Fruit fly (Drosophila melanogaster) whole organism, embryonic: ENCODE results near the gene Ifrd1.
A peak's percentile ranks its signal among the peaks of the same experiment; 100 is the strongest.

ENCODE experiments used
- Aef1 ChIP-seq: fragments of 200-800 bp; sonication (Bioruptor generic); IDR thresholded peaks from 3 replicates; pipeline ENCODE4 v1.3.6; 2022; ENCODE audit warnings: missing biosample characterization, missing genetic modification characterization
- CG12769 ChIP-seq: fragments of 200-800 bp; sonication (Bioruptor generic); optimal IDR thresholded peaks from 2 replicates; lab custom pipeline; 2019; ENCODE audit warnings: missing biosample characterization, mild to moderate bottlenecking, missing genetic modification characterization, moderate library complexity
- CG15011 ChIP-seq: fragments of 200-800 bp; sonication (Bioruptor generic); optimal IDR thresholded peaks from 3 replicates; lab custom pipeline; 2018; ENCODE audit warnings: missing biosample characterization, mild to moderate bottlenecking, missing genetic modification characterization
- CG15514 ChIP-seq: fragments of 200-800 bp; sonication (Bioruptor generic); optimal IDR thresholded peaks from 3 replicates; lab custom pipeline; 2017; ENCODE audit warnings: missing biosample characterization, missing genetic modification characterization, mild to moderate bottlenecking, moderate library complexity, missing genetic modification reagents
- CG1647 ChIP-seq: fragments of 200-800 bp; sonication (Bioruptor generic); optimal IDR thresholded peaks from 3 replicates; lab custom pipeline; 2016; ENCODE audit warnings: missing biosample characterization, missing genetic modification characterization
- CG17328 ChIP-seq: fragments of 200-800 bp; sonication (Bioruptor generic); IDR thresholded peaks from 2 replicates; pipeline ENCODE4 v1.3.6; 2022; ENCODE audit warnings: missing biosample characterization, missing genetic modification characterization
- CG17385 ChIP-seq: fragments of 200-800 bp; sonication (Bioruptor generic); optimal IDR thresholded peaks from 3 replicates; lab custom pipeline; 2018; ENCODE audit warnings: missing biosample characterization, mild to moderate bottlenecking, missing genetic modification characterization
- CG2712 ChIP-seq: fragments of 200-800 bp; optimal IDR thresholded peaks from 3 replicates; lab custom pipeline; 2019; ENCODE audit warnings: missing biosample characterization, mild to moderate bottlenecking, missing genetic modification characterization, moderate library complexity
- CG30403 ChIP-seq: fragments of 200-800 bp; sonication (Bioruptor generic); optimal IDR thresholded peaks from 3 replicates; lab custom pipeline; 2016; ENCODE audit warnings: missing biosample characterization, missing genetic modification characterization
- CG3163 ChIP-seq: fragments of 200-800 bp; sonication (Bioruptor generic); optimal IDR thresholded peaks from 3 replicates; lab custom pipeline; 2016; ENCODE audit warnings: missing biosample characterization, missing genetic modification characterization
- CG34376 ChIP-seq: fragments of 200-800 bp; sonication (Bioruptor generic); optimal IDR thresholded peaks from 2 replicates; lab custom pipeline; 2018; ENCODE audit warnings: missing biosample characterization, mild to moderate bottlenecking, missing genetic modification characterization
- CG3995 ChIP-seq: fragments of 200-800 bp; sonication (Bioruptor generic); optimal IDR thresholded peaks from 3 replicates; lab custom pipeline; 2016; ENCODE audit warnings: missing biosample characterization, missing genetic modification characterization
- CG4854 ChIP-seq: fragments of 200-800 bp; sonication (Bioruptor generic); optimal IDR thresholded peaks from 2 replicates; lab custom pipeline; 2016; ENCODE audit warnings: missing biosample characterization, missing genetic modification characterization, inconsistent platforms
- CG7372 ChIP-seq: fragments of 200-800 bp; sonication (Bioruptor generic); IDR thresholded peaks from 2 replicates; pipeline ENCODE4 v1.3.6; 2022; ENCODE audit warnings: missing biosample characterization, missing genetic modification characterization
- CG7839 ChIP-seq: fragments of 200-800 bp; sonication (Bioruptor generic); optimal IDR thresholded peaks from 3 replicates; lab custom pipeline; 2018; ENCODE audit warnings: missing biosample characterization, mild to moderate bottlenecking, missing genetic modification characterization, moderate library complexity
- CHES-1-like ChIP-seq: fragments of 200-800 bp; sonication (Bioruptor generic); optimal IDR thresholded peaks from 2 replicates; lab custom pipeline; 2016; ENCODE audit warnings: missing biosample characterization, missing genetic modification characterization
- CoRest ChIP-seq: fragments of 200-800 bp; sonication (Bioruptor generic); optimal IDR thresholded peaks from 3 replicates; lab custom pipeline; 2018; ENCODE audit warnings: missing biosample characterization, mild to moderate bottlenecking, missing genetic modification characterization, moderate library complexity
- Dad ChIP-seq: fragments of 200-800 bp; sonication (Bioruptor generic); optimal IDR thresholded peaks from 3 replicates; lab custom pipeline; 2016; ENCODE audit warnings: missing biosample characterization, missing genetic modification characterization
- Doc2 ChIP-seq: fragments of 200-800 bp; sonication (Bioruptor generic); IDR thresholded peaks from 2 replicates; pipeline ENCODE4 v1.3.6; 2022; ENCODE audit warnings: missing biosample characterization, missing genetic modification characterization
- Drgx ChIP-seq: fragments of 200-800 bp; sonication (Bioruptor generic); IDR thresholded peaks from 2 replicates; pipeline ENCODE4 v1.3.6; 2022; ENCODE audit warnings: missing biosample characterization, missing genetic modification characterization
- HHEX ChIP-seq: fragments of 200-800 bp; sonication (Bioruptor generic); optimal IDR thresholded peaks from 3 replicates; lab custom pipeline; 2017; ENCODE audit warnings: missing biosample characterization, mild to moderate bottlenecking, missing genetic modification characterization, missing genetic modification reagents
- Hey ChIP-seq: fragments of 200-800 bp; sonication (Bioruptor generic); optimal IDR thresholded peaks from 3 replicates; lab custom pipeline; 2018; ENCODE audit warnings: missing biosample characterization, mild to moderate bottlenecking, missing genetic modification characterization
- Hr51 ChIP-seq, 2 experiments: fragments of 200-800 bp; sonication (Bioruptor generic); optimal IDR thresholded peaks; 2 replicates in 1 of 2; 3 replicates in 1 of 2; lab custom pipeline; 2016 to 2018; ENCODE audit warnings: missing biosample characterization in 2 of 2, missing genetic modification characterization in 2 of 2, mild to moderate bottlenecking in 1 of 2, moderate library complexity in 1 of 2
- NK7.1 ChIP-seq: fragments of 200-800 bp; sonication (Bioruptor generic); optimal IDR thresholded peaks from 3 replicates; lab custom pipeline; 2016; ENCODE audit warnings: missing biosample characterization, missing genetic modification characterization
- Nf-YA ChIP-seq: fragments of 200-800 bp; sonication (Bioruptor generic); IDR thresholded peaks from 2 replicates; pipeline ENCODE4 v1.3.6; 2022; ENCODE audit warnings: missing biosample characterization, missing genetic modification characterization
- Six4 ChIP-seq: fragments of 200-800 bp; sonication (Bioruptor generic); optimal IDR thresholded peaks from 2 replicates; lab custom pipeline; 2016; ENCODE audit warnings: missing biosample characterization, missing genetic modification characterization
- TFAM ChIP-seq: fragments of 200-800 bp; sonication (Bioruptor generic); optimal IDR thresholded peaks from 2 replicates; lab custom pipeline; 2017; ENCODE audit warnings: missing biosample characterization, missing genetic modification characterization, inconsistent platforms
- bbx ChIP-seq: fragments of 200-800 bp; sonication (Bioruptor generic); IDR thresholded peaks from 2 replicates; pipeline ENCODE4 v1.3.6; 2022; ENCODE audit warnings: missing biosample characterization, missing genetic modification characterization; ENCODE audit not compliant: partially characterized antibody
- btn ChIP-seq: fragments of 200-800 bp; sonication (Bioruptor generic); optimal IDR thresholded peaks from 2 replicates; lab custom pipeline; 2016; ENCODE audit warnings: missing biosample characterization, missing genetic modification characterization
- dmrt99B ChIP-seq: fragments of 200-800 bp; sonication (Bioruptor generic); optimal IDR thresholded peaks from 2 replicates; lab custom pipeline; 2018; ENCODE audit warnings: missing biosample characterization, mild to moderate bottlenecking, missing genetic modification characterization, moderate library complexity
- eve ChIP-seq, 2 experiments: fragments of >200 bp; optimal IDR thresholded peaks; 2 replicates each; lab custom pipeline; 2017; ENCODE audit warnings: missing biosample characterization in 2 of 2, missing genetic modification characterization in 2 of 2
- ewg ChIP-seq: fragments of 200-800 bp; sonication (Bioruptor generic); optimal IDR thresholded peaks from 3 replicates; lab custom pipeline; 2017; ENCODE audit warnings: mild to moderate bottlenecking, missing biosample characterization, missing genetic modification reagents, missing genetic modification characterization
- gcm ChIP-seq: fragments of 200-800 bp; sonication (Bioruptor generic); optimal IDR thresholded peaks from 2 replicates; lab custom pipeline; 2019; ENCODE audit warnings: missing biosample characterization, mild to moderate bottlenecking, missing genetic modification characterization, moderate library complexity
- gsb ChIP-seq: fragments of 200-800 bp; sonication (Bioruptor generic); IDR thresholded peaks from 2 replicates; pipeline ENCODE4 v1.3.6; 2022; ENCODE audit warnings: missing biosample characterization, missing genetic modification characterization
- hb ChIP-seq: fragments of 200-800 bp; sonication (Bioruptor generic); IDR thresholded peaks from 3 replicates; pipeline ENCODE4 v1.3.6; 2022; ENCODE audit warnings: missing biosample characterization, missing genetic modification characterization; ENCODE audit not compliant: partially characterized antibody
- insv ChIP-seq, 2 experiments: fragments of 200-800 bp; sonication (Bioruptor generic); optimal IDR thresholded peaks; 3 replicates each; lab custom pipeline; 2016 to 2018; ENCODE audit warnings: missing biosample characterization in 2 of 2, missing genetic modification characterization in 2 of 2
- jing ChIP-seq: fragments of 200-800 bp; sonication (Bioruptor generic); optimal IDR thresholded peaks from 2 replicates; lab custom pipeline; 2018; ENCODE audit warnings: missing biosample characterization, mild to moderate bottlenecking, missing genetic modification characterization
- kni ChIP-seq: fragments of 200-800 bp; sonication (Bioruptor generic); optimal IDR thresholded peaks from 3 replicates; lab custom pipeline; 2017; ENCODE audit warnings: mild to moderate bottlenecking, missing biosample characterization, missing genetic modification reagents, missing genetic modification characterization
- mld ChIP-seq: fragments of 200-800 bp; sonication (Bioruptor generic); IDR thresholded peaks from 3 replicates; pipeline ENCODE4 v1.3.6; 2022; ENCODE audit warnings: missing biosample characterization, missing genetic modification characterization; ENCODE audit not compliant: partially characterized antibody
- pan ChIP-seq, 4 experiments: fragments of >200 bp in 3 of 4; fragments of 200-800 bp in 1 of 4; sonication (Bioruptor generic) in 1 of 4; optimal IDR thresholded peaks in 3 of 4; IDR thresholded peaks in 1 of 4; 2 replicates each; pipeline versions ENCODE4 v1.3.6 to Lab custom; 2017 to 2022; ENCODE audit warnings: missing biosample characterization in 2 of 4, missing genetic modification characterization in 2 of 4, mixed read lengths in 1 of 4
- pros ChIP-seq: fragments of 200-800 bp; sonication (Bioruptor generic); optimal IDR thresholded peaks from 3 replicates; lab custom pipeline; 2019; ENCODE audit warnings: missing biosample characterization, mild to moderate bottlenecking, missing genetic modification characterization, moderate library complexity
- pzg ChIP-seq: fragments of 200-800 bp; sonication (Bioruptor generic); optimal IDR thresholded peaks from 3 replicates; lab custom pipeline; 2018; ENCODE audit warnings: missing biosample characterization, mild to moderate bottlenecking, missing genetic modification characterization, moderate library complexity
- run ChIP-seq: fragments of 200-800 bp; sonication (Bioruptor generic); optimal IDR thresholded peaks from 3 replicates; lab custom pipeline; 2018; ENCODE audit warnings: missing biosample characterization, mild to moderate bottlenecking, missing genetic modification characterization
- sc ChIP-seq, 3 experiments: fragments of >200 bp in 2 of 3; fragments of 200-800 bp in 1 of 3; sonication (Bioruptor generic) in 1 of 3; optimal IDR thresholded peaks; 2 replicates in 2 of 3; 3 replicates in 1 of 3; lab custom pipeline; 2017; ENCODE audit warnings: mild to moderate bottlenecking in 1 of 3, missing biosample characterization in 1 of 3, missing genetic modification characterization in 1 of 3, missing genetic modification reagents in 1 of 3
- ssp ChIP-seq: fragments of 200-800 bp; sonication (Bioruptor generic); IDR thresholded peaks from 2 replicates; pipeline ENCODE4 v1.3.6; 2022; ENCODE audit warnings: missing biosample characterization, missing genetic modification characterization
- tap ChIP-seq: fragments of 200-800 bp; optimal IDR thresholded peaks from 3 replicates; lab custom pipeline; 2019; ENCODE audit warnings: missing biosample characterization, mild to moderate bottlenecking, missing genetic modification characterization, moderate library complexity
- z ChIP-seq: fragments of 200-800 bp; sonication (Bioruptor generic); IDR thresholded peaks from 3 replicates; pipeline ENCODE4 v1.3.6; 2022; ENCODE audit warnings: missing biosample characterization, missing genetic modification characterization

The Ifrd1 gene

dm6 chr2L:2861885-2862620, 12.2 kb downstream of the Ifrd1 start (continued):
- TF ChIP-seq eve (GFP tag; optimal IDR thresholded peaks at IDR 0.05; lab: Kevin White, UChicago) = no peak
- TF ChIP-seq Aef1 (GFP tag; lab: Robert Waterston, UW) = no peak
- TF ChIP-seq CG17385 (GFP tag; lab: Kevin White, UChicago) = peak; percentile 3
- TF ChIP-seq gcm (GFP tag; lab: Kevin White, UChicago) = peak; percentile 25
- TF ChIP-seq Drgx = peak; percentile 54
- peak; percentile 16 for TF ChIP-seq kni (GFP tag; lab: Kevin White, UChicago)
- TF ChIP-seq Hey (tag; lab: Kevin White, UChicago) = no peak
- TF ChIP-seq bbx (GFP tag; lab: Robert Waterston, UW) = peak; percentile 80
- no peak for TF ChIP-seq hb (GFP tag; lab: Robert Waterston, UW)
- no peak for TF ChIP-seq CG7372 (GFP tag; lab: Robert Waterston, UW)
- TF ChIP-seq NK7.1 = no peak
- TF ChIP-seq CG3995 (GFP tag; lab: Kevin White, UChicago) = no peak
- no peak for TF ChIP-seq CHES-1-like (GFP tag; lab: Kevin White, UChicago)
- peak; percentile 99 for TF ChIP-seq z (GFP tag; lab: Robert Waterston, UW)
- no peak for TF ChIP-seq ewg (GFP tag; lab: Kevin White, UChicago)
- TF ChIP-seq TFAM = no peak
- no peak for TF ChIP-seq CG1647
- peak; percentile 28 for TF ChIP-seq CG2712 (tag; lab: Kevin White, UChicago)
- TF ChIP-seq ssp (GFP tag; lab: Robert Waterston, UW) = no peak
- TF ChIP-seq gsb (GFP tag; lab: Robert Waterston, UW) = 0 out of 2 replicates have a peak, but pooled peaks have one; percentile 31
- no peak for TF ChIP-seq CG15011 (GFP tag; lab: Kevin White, UChicago)
- TF ChIP-seq HHEX = peak; percentile 19
- no peak for TF ChIP-seq pzg (GFP tag; lab: Kevin White, UChicago)
- TF ChIP-seq btn (GFP tag; lab: Kevin White, UChicago) = no peak
- no peak for TF ChIP-seq Nf-YA
- TF ChIP-seq CG15514 = peak; percentile 15
- TF ChIP-seq tap = peak; percentile 20
- peak; percentile 2 for TF ChIP-seq CG12769
- TF ChIP-seq Six4 = no peak
- no peak for TF ChIP-seq insv (GFP tag; optimal IDR thresholded peaks at IDR 0.05; lab: Kevin White, UChicago)
- peak; percentile 53 for TF ChIP-seq CG34376
- TF ChIP-seq CG7839 = peak; percentile 15
- TF ChIP-seq CG17328 (GFP tag; lab: Robert Waterston, UW) = peak; percentile 99
- TF ChIP-seq CG30403 (GFP tag; lab: Kevin White, UChicago) = no peak
- TF ChIP-seq CG3163 (GFP tag; lab: Kevin White, UChicago) = peak; percentile 20
- no peak for TF ChIP-seq pan (optimal IDR thresholded peaks at IDR 0.05; lab: Kevin White, UChicago)
- peak in 1 of 2 experiments; percentile 34 for TF ChIP-seq pan (GFP tag; optimal IDR thresholded peaks at IDR 0.05 in 1 of 2, IDR thresholded peaks at IDR 0.05 in 1 of 2)
- TF ChIP-seq dmrt99B (tag; lab: Kevin White, UChicago) = peak; percentile 5
- TF ChIP-seq Doc2 (GFP tag; lab: Robert Waterston, UW) = no peak
- peak in 1 of 2 experiments; percentile 17 for TF ChIP-seq Hr51 (GFP tag; optimal IDR thresholded peaks at IDR 0.05; lab: Kevin White, UChicago)
- no peak for TF ChIP-seq Dad
- TF ChIP-seq sc (optimal IDR thresholded peaks at IDR 0.05; lab: Kevin White, UChicago) = no peak
- TF ChIP-seq sc (GFP tag; optimal IDR thresholded peaks at IDR 0.05; lab: Kevin White, UChicago) = no peak
- no peak for TF ChIP-seq jing (GFP tag; lab: Kevin White, UChicago)
- TF ChIP-seq CG4854 (GFP tag; lab: Kevin White, UChicago) = no peak
- peak; percentile 62; the same call in 1 of the 3 replicates for TF ChIP-seq mld (GFP tag; lab: Robert Waterston, UW)
- no peak for TF ChIP-seq run (tag; lab: Kevin White, UChicago)
- TF ChIP-seq pros (GFP tag; lab: Kevin White, UChicago) = peak; percentile 39
- TF ChIP-seq CoRest = no peak
